Worm (Caenorhabditis elegans) whole organism, L4 larva: ENCODE results near the gene F32D8.2.

Experiments
- F26F4.8 ChIP-seq: fragments of 200-800 bp; sonication (Bioruptor generic); conservative IDR thresholded peaks from 2 replicates; pipeline ENCODE4 v1.3.6; 2022; ENCODE audit warnings: missing genetic modification characterization, missing compliant biosample characterization
- F44E2.7 ChIP-seq: fragments of 200-800 bp; sonication (Bioruptor generic); IDR thresholded peaks from 2 replicates; pipeline ENCODE4 v2.1.2; 2022; ENCODE audit warnings: missing genetic modification characterization, missing compliant biosample characterization
- F49E8.2 ChIP-seq: sonication (generic microtip); optimal IDR thresholded peaks from 2 replicates; lab custom pipeline; 2016; ENCODE audit warnings: missing compliant biosample characterization, mild to moderate bottlenecking, missing genetic modification characterization, borderline replicate concordance
- R02D3.7 ChIP-seq: fragments of 150-350 bp; sonication (generic microtip); optimal IDR thresholded peaks from 3 replicates; lab custom pipeline; 2014; ENCODE audit warnings: missing biosample characterization, missing genetic modification characterization
- Y48G9A.11 ChIP-seq: fragments of 200-800 bp; sonication (Bioruptor generic); IDR thresholded peaks from 2 replicates; pipeline ENCODE4 v1.3.6; 2022; ENCODE audit warnings: missing genetic modification reagents, missing genetic modification characterization, missing compliant biosample characterization
- Y5F2A.4 ChIP-seq: fragments of 200-800 bp; sonication (Bioruptor generic); optimal IDR thresholded peaks from 2 replicates; lab custom pipeline; 2018; ENCODE audit warnings: mild to moderate bottlenecking, missing genetic modification characterization, missing compliant biosample characterization
- Y75B8A.6 ChIP-seq: fragments of 200-800 bp; sonication (Bioruptor generic); IDR thresholded peaks from 2 replicates; pipeline ENCODE4 v1.3.6; 2022; ENCODE audit warnings: missing genetic modification reagents, missing genetic modification characterization, missing compliant biosample characterization
- aha-1 ChIP-seq: fragments of 150-350 bp; peaks from one replicate; lab custom pipeline; 2014; ENCODE audit warnings: missing biosample characterization, missing genetic modification characterization
- attf-4 ChIP-seq: sonication (generic microtip); optimal IDR thresholded peaks from 3 replicates; lab custom pipeline; 2017; ENCODE audit warnings: missing biosample characterization, missing genetic modification characterization
- ceh-20 ChIP-seq: fragments of 200-800 bp; sonication (Bioruptor generic); IDR thresholded peaks from 2 replicates; pipeline ENCODE4 v1.3.6; 2022; ENCODE audit warnings: missing genetic modification reagents, missing genetic modification characterization, missing compliant biosample characterization
- ceh-32 ChIP-seq: sonication (generic microtip); optimal IDR thresholded peaks from 2 replicates; lab custom pipeline; 2016; ENCODE audit warnings: mild to moderate bottlenecking, missing genetic modification characterization, missing compliant biosample characterization; ENCODE audit not compliant: poor library complexity
- ceh-44 ChIP-seq: fragments of 200-800 bp; sonication (Bioruptor generic); IDR thresholded peaks from 2 replicates; pipeline ENCODE4 v1.3.6; 2022; ENCODE audit warnings: missing genetic modification reagents, missing genetic modification characterization, missing compliant biosample characterization
- ceh-62 ChIP-seq: sonication (generic microtip); optimal IDR thresholded peaks from 2 replicates; lab custom pipeline; 2017; ENCODE audit warnings: missing biosample characterization, missing genetic modification characterization
- ces-1 ChIP-seq: fragments of 150-350 bp; sonication (generic microtip); optimal IDR thresholded peaks from 4 replicates; lab custom pipeline; 2014; ENCODE audit warnings: missing biosample characterization, missing genetic modification reagents, missing genetic modification characterization
- ctbp-1 ChIP-seq: fragments of 200-800 bp; sonication (Bioruptor generic); IDR thresholded peaks from 2 replicates; pipeline ENCODE4 v1.3.6; 2022; ENCODE audit warnings: missing genetic modification reagents, missing genetic modification characterization, missing compliant biosample characterization
- daf-12 ChIP-seq: fragments of 150-350 bp; optimal IDR thresholded peaks from 2 replicates; lab custom pipeline; 2014; ENCODE audit warnings: missing biosample characterization, missing genetic modification reagents, missing genetic modification characterization
- egl-43 ChIP-seq: fragments of 200-800 bp; sonication (Bioruptor generic); IDR thresholded peaks from 2 replicates; pipeline ENCODE4 v1.3.6; 2022; ENCODE audit warnings: missing genetic modification reagents, missing genetic modification characterization, missing compliant biosample characterization
- fkh-10 ChIP-seq: fragments of 150-350 bp; optimal IDR thresholded peaks from 2 replicates; lab custom pipeline; 2014; ENCODE audit warnings: missing biosample characterization, missing genetic modification reagents, missing genetic modification characterization
- fos-1 ChIP-seq: fragments of 150-350 bp; optimal IDR thresholded peaks from 2 replicates; lab custom pipeline; 2014; ENCODE audit warnings: missing biosample characterization, missing genetic modification characterization
- hmg-1.1 ChIP-seq: fragments of 200-800 bp; sonication (Bioruptor generic); IDR thresholded peaks from 2 replicates; pipeline ENCODE4 v1.3.6; 2022; ENCODE audit warnings: missing genetic modification reagents, missing genetic modification characterization, missing compliant biosample characterization
- jun-1 ChIP-seq: fragments of 150-350 bp; optimal IDR thresholded peaks from 2 replicates; lab custom pipeline; 2014; ENCODE audit warnings: missing biosample characterization, missing genetic modification reagents, missing genetic modification characterization
- lin-1 ChIP-seq: fragments of 200-800 bp; sonication (Bioruptor generic); IDR thresholded peaks from 2 replicates; pipeline ENCODE4 v1.3.6; 2022; ENCODE audit warnings: missing genetic modification reagents, missing genetic modification characterization, missing compliant biosample characterization
- lin-38 ChIP-seq: fragments of 200-800 bp; sonication (Bioruptor generic); IDR thresholded peaks from 2 replicates; pipeline ENCODE4 v1.3.6; 2022; ENCODE audit warnings: missing genetic modification reagents, missing genetic modification characterization, missing compliant biosample characterization
- lin-39 ChIP-seq: fragments of 150-350 bp; optimal IDR thresholded peaks from 2 replicates; lab custom pipeline; 2014; ENCODE audit warnings: missing biosample characterization, missing genetic modification reagents, missing genetic modification characterization
- lir-3 ChIP-seq: sonication (generic microtip); optimal IDR thresholded peaks from 2 replicates; lab custom pipeline; 2016; ENCODE audit warnings: mild to moderate bottlenecking, missing genetic modification characterization, missing compliant biosample characterization
- lsy-2 ChIP-seq, 2 experiments: fragments of 150-350 bp in 1 of 2; sonication (generic microtip) in 1 of 2; optimal IDR thresholded peaks; 2 replicates each; lab custom pipeline; 2014 to 2017; ENCODE audit warnings: missing biosample characterization in 2 of 2, missing genetic modification characterization in 2 of 2
- madf-5 ChIP-seq, 2 experiments: fragments of 200-800 bp; sonication (Bioruptor generic); IDR thresholded peaks; 2 replicates each; pipeline ENCODE4 v1.3.6; 2022; ENCODE audit warnings: missing compliant biosample characterization in 2 of 2, missing genetic modification characterization in 2 of 2
- mdl-1 ChIP-seq, 2 experiments: fragments of 150-350 bp in 1 of 2; sonication (generic microtip) in 1 of 2; optimal IDR thresholded peaks; 2 replicates each; lab custom pipeline; 2014 to 2017; ENCODE audit warnings: missing biosample characterization in 2 of 2, missing genetic modification characterization in 2 of 2
- mdt-29 ChIP-seq: fragments of 200-800 bp; sonication (Bioruptor generic); IDR thresholded peaks from 2 replicates; pipeline ENCODE4 v1.3.6; 2022; ENCODE audit warnings: missing genetic modification reagents, missing genetic modification characterization, missing compliant biosample characterization
- mep-1 ChIP-seq: fragments of 150-350 bp; sonication (generic microtip); optimal IDR thresholded peaks from 3 replicates; lab custom pipeline; 2014; ENCODE audit warnings: missing biosample characterization, missing genetic modification characterization
- nhr-11 ChIP-seq: fragments of 150-350 bp; optimal IDR thresholded peaks from 2 replicates; lab custom pipeline; 2014; ENCODE audit warnings: missing biosample characterization, missing genetic modification characterization
- nhr-237 ChIP-seq: sonication (generic microtip); optimal IDR thresholded peaks from 2 replicates; lab custom pipeline; 2017; ENCODE audit warnings: missing biosample characterization, missing genetic modification characterization
- nhr-25 ChIP-seq: sonication (generic microtip); optimal IDR thresholded peaks from 2 replicates; lab custom pipeline; 2017; ENCODE audit warnings: missing genetic modification characterization, mild to moderate bottlenecking, missing compliant biosample characterization, antibody characterized with exemption, moderate library complexity, borderline replicate concordance; ENCODE audit not compliant: insufficient read depth
- nhr-28 ChIP-seq: fragments of 150-350 bp; optimal IDR thresholded peaks from 2 replicates; lab custom pipeline; 2014; ENCODE audit warnings: missing biosample characterization, missing genetic modification characterization
- nhr-48 ChIP-seq: sonication (generic microtip); optimal IDR thresholded peaks from 2 replicates; lab custom pipeline; 2016; ENCODE audit warnings: mild to moderate bottlenecking, missing genetic modification characterization, missing compliant biosample characterization
- nhr-76 ChIP-seq: fragments of 150-350 bp; optimal IDR thresholded peaks from 2 replicates; lab custom pipeline; 2014; ENCODE audit warnings: missing biosample characterization, missing genetic modification characterization
- nhr-77 ChIP-seq: fragments of 150-350 bp; optimal IDR thresholded peaks from 2 replicates; lab custom pipeline; 2014; ENCODE audit warnings: missing biosample characterization, missing genetic modification characterization
- pha-4 ChIP-seq, 2 experiments: fragments of 150-350 bp in 1 of 2; fragments of 200-800 bp in 1 of 2; sonication (Bioruptor generic) in 1 of 2; IDR thresholded peaks in 1 of 2; optimal IDR thresholded peaks in 1 of 2; 2 replicates each; pipeline versions ENCODE4 v1.3.6 to Lab custom; 2014 to 2022; ENCODE audit warnings: missing genetic modification characterization in 2 of 2, missing genetic modification reagents in 2 of 2, missing biosample characterization in 1 of 2, missing compliant biosample characterization in 1 of 2
- php-3 ChIP-seq: fragments of 200-800 bp; sonication (Bioruptor generic); IDR thresholded peaks from 2 replicates; pipeline ENCODE4 v1.3.6; 2022; ENCODE audit warnings: missing genetic modification reagents, missing genetic modification characterization, missing compliant biosample characterization
- saeg-2 ChIP-seq: fragments of 200-800 bp; sonication (Bioruptor generic); IDR thresholded peaks from 2 replicates; pipeline ENCODE4 v1.3.6; 2022; ENCODE audit warnings: missing genetic modification reagents, missing genetic modification characterization, missing compliant biosample characterization
- sdz-12 ChIP-seq: fragments of 200-800 bp; sonication (Bioruptor generic); optimal IDR thresholded peaks from 2 replicates; lab custom pipeline; 2018; ENCODE audit warnings: mild to moderate bottlenecking, missing genetic modification characterization, missing compliant biosample characterization
- snpc-1.2 ChIP-seq: fragments of 200-800 bp; sonication (Bioruptor generic); IDR thresholded peaks from 2 replicates; pipeline ENCODE4 v1.3.6; 2022; ENCODE audit warnings: missing genetic modification reagents, missing genetic modification characterization, missing compliant biosample characterization
- spr-1 ChIP-seq: sonication (generic microtip); optimal IDR thresholded peaks from 2 replicates; lab custom pipeline; 2016; ENCODE audit warnings: mild to moderate bottlenecking, missing genetic modification characterization, missing compliant biosample characterization
- spr-3 ChIP-seq: fragments of 200-800 bp; sonication (Bioruptor generic); optimal IDR thresholded peaks from 2 replicates; lab custom pipeline; 2018; ENCODE audit warnings: mild to moderate bottlenecking, missing genetic modification characterization, missing compliant biosample characterization
- tag-97 ChIP-seq: fragments of 200-800 bp; sonication (Bioruptor generic); IDR thresholded peaks from 2 replicates; pipeline ENCODE4 v1.3.6; 2022; ENCODE audit warnings: missing genetic modification characterization, missing compliant biosample characterization
- tra-1 ChIP-seq: fragments of 200-800 bp; sonication (Bioruptor generic); IDR thresholded peaks from 2 replicates; pipeline ENCODE4 v1.3.6; 2022; ENCODE audit warnings: missing genetic modification reagents, missing genetic modification characterization, missing compliant biosample characterization
- unc-62 ChIP-seq, 3 experiments: fragments of 150-350 bp in 1 of 3; sonication (generic microtip); optimal IDR thresholded peaks in 2 of 3; peaks in 1 of 3; 1 replicate in 1 of 3; 2 replicates in 2 of 3; lab custom pipeline; 2014 to 2017; ENCODE audit warnings: missing biosample characterization in 3 of 3, missing genetic modification characterization in 3 of 3, missing genetic modification reagents in 3 of 3, missing genotype in 1 of 3
- vab-7 ChIP-seq: fragments of 200-800 bp; sonication (Bioruptor generic); IDR thresholded peaks from 2 replicates; pipeline ENCODE4 v1.3.6; 2022; ENCODE audit warnings: missing genetic modification reagents, missing genetic modification characterization, missing compliant biosample characterization
- zfp-2 ChIP-seq: sonication (generic microtip); optimal IDR thresholded peaks from 2 replicates; lab custom pipeline; 2016; ENCODE audit warnings: mild to moderate bottlenecking, missing genetic modification characterization, missing compliant biosample characterization
- zip-11 ChIP-seq: fragments of 200-800 bp; sonication (Bioruptor generic); IDR thresholded peaks from 2 replicates; pipeline ENCODE4 v1.3.6; 2022; ENCODE audit warnings: missing genetic modification characterization, missing compliant biosample characterization
- zip-2 ChIP-seq: fragments of 150-350 bp; optimal IDR thresholded peaks from 2 replicates; lab custom pipeline; 2014; ENCODE audit warnings: missing biosample characterization, missing genetic modification characterization

Gene F32D8.2

DNA sequence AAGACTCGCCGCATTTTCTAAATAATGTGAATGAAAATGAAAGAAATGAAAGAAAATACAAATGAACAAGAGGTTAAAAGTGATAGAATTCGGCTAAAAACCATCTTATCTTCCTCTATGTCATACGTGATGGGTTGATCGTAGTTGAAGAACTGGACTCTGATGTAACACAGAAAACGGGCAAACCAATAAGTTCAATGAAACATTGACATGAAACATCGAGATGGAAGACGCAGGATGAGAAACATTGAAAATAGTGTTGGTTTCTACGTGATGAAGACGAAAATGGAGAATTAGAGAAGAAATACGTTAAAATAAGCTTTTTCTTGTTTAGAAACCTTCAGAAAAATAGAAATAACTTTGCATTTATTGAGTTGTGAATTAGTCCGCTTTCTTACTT lies 7.4 kb downstream of the F32D8.2 start, which contains the start of gene F32D8.12 (continued):
- no peak for TF ChIP-seq fkh-10
- TF ChIP-seq zip-2 (tag; lab: Kevin White, UChicago): no peak
- peak in 1 of 2 experiments; percentile 42 for TF ChIP-seq mdl-1 (tag; optimal IDR thresholded peaks at IDR 0.05; lab: Kevin White, UChicago)
- no peak for TF ChIP-seq lin-39 (tag; lab: Kevin White, UChicago)
- no peak for TF ChIP-seq attf-4 (tag; lab: Kevin White, UChicago)
- peak; percentile 48; the same call in 1 of the 2 replicates for TF ChIP-seq lin-38 (GFP tag; lab: Robert Waterston, UW)
- TF ChIP-seq Y75B8A.6 (GFP tag; lab: Robert Waterston, UW): no peak
- TF ChIP-seq madf-5 (GFP tag; IDR thresholded peaks at IDR 0.05; lab: Robert Waterston, UW): no peak
- TF ChIP-seq F26F4.8 (GFP tag; lab: Robert Waterston, UW): no peak
- no peak for TF ChIP-seq pha-4 (GFP tag; IDR thresholded peaks at IDR 0.05; lab: Robert Waterston, UW)
- no peak for TF ChIP-seq pha-4 (tag; optimal IDR thresholded peaks at IDR 0.05; lab: Kevin White, UChicago)
- TF ChIP-seq spr-3 (GFP tag; lab: Kevin White, UChicago): no peak
- no peak for TF ChIP-seq ceh-32 (tag; lab: Kevin White, UChicago)
- TF ChIP-seq nhr-76 (tag; lab: Kevin White, UChicago): no peak
- no peak for TF ChIP-seq nhr-25
- no peak for TF ChIP-seq saeg-2
- no peak for TF ChIP-seq ceh-62 (tag; lab: Kevin White, UChicago)
- no peak for TF ChIP-seq spr-1 (tag; lab: Kevin White, UChicago)
- TF ChIP-seq mep-1 (tag; lab: Kevin White, UChicago): peak; percentile 34
- peak; percentile 47 for TF ChIP-seq nhr-11 (tag; lab: Kevin White, UChicago)
- TF ChIP-seq vab-7 (GFP tag; lab: Robert Waterston, UW): no peak
- no peak for TF ChIP-seq F49E8.2 (tag; lab: Kevin White, UChicago)
- no peak for TF ChIP-seq egl-43 (GFP tag; lab: Robert Waterston, UW)
- TF ChIP-seq ceh-20 (GFP tag; lab: Robert Waterston, UW): no peak
- 0 out of 2 replicates have a peak, but pooled peaks have one; percentile 17 for TF ChIP-seq ctbp-1 (GFP tag; lab: Robert Waterston, UW)
- TF ChIP-seq tra-1 (GFP tag; lab: Robert Waterston, UW): no peak
- no peak for TF ChIP-seq F44E2.7 (GFP tag; lab: Robert Waterston, UW)
- peak; percentile 56 for TF ChIP-seq aha-1 (tag; lab: Kevin White, UChicago)
- peak in 1 of 2 experiments; percentile 57 for TF ChIP-seq lsy-2 (tag; optimal IDR thresholded peaks at IDR 0.05; lab: Kevin White, UChicago)
- TF ChIP-seq nhr-48 (tag; lab: Kevin White, UChicago): peak; percentile 6
- no peak for TF ChIP-seq sdz-12 (GFP tag; lab: Kevin White, UChicago)
- TF ChIP-seq hmg-1.1 (GFP tag; lab: Robert Waterston, UW): no peak
- no peak for TF ChIP-seq tag-97 (GFP tag; lab: Robert Waterston, UW)
- TF ChIP-seq Y5F2A.4: no peak
- peak in 1 of 2 experiments; percentile 97 for TF ChIP-seq unc-62 (GFP tag; optimal IDR thresholded peaks at IDR 0.05 in 1 of 2; lab: Kevin White, UChicago)
- no peak for TF ChIP-seq unc-62 (tag; optimal IDR thresholded peaks at IDR 0.05; lab: Kevin White, UChicago)
- no peak for TF ChIP-seq ces-1 (GFP tag; lab: Kevin White, UChicago)
- TF ChIP-seq zip-11: no peak
- no peak for TF ChIP-seq Y48G9A.11 (GFP tag; lab: Robert Waterston, UW)
- peak; percentile 22 for TF ChIP-seq nhr-77 (tag; lab: Kevin White, UChicago)
- peak; percentile 73 for TF ChIP-seq nhr-28 (tag; lab: Kevin White, UChicago)
- no peak for TF ChIP-seq snpc-1.2 (GFP tag; lab: Robert Waterston, UW)
- TF ChIP-seq lir-3: no peak
- TF ChIP-seq ceh-44: no peak
- TF ChIP-seq lin-1 (GFP tag; lab: Robert Waterston, UW): no peak
- no peak for TF ChIP-seq php-3
- TF ChIP-seq R02D3.7 (tag; lab: Kevin White, UChicago): no peak
- TF ChIP-seq fos-1 (tag; lab: Kevin White, UChicago): no peak
- no peak for TF ChIP-seq zfp-2 (tag; lab: Kevin White, UChicago)
- no peak for TF ChIP-seq nhr-237 (tag; lab: Kevin White, UChicago)
- TF ChIP-seq mdt-29 (GFP tag; lab: Robert Waterston, UW): no peak
- no peak for TF ChIP-seq jun-1 (tag; lab: Kevin White, UChicago)
- no peak for TF ChIP-seq daf-12 (tag; lab: Kevin White, UChicago)
